Fruit fly (Drosophila melanogaster): ENCODE data around the gene RpL30.

dm6 chr2L:18984158-18984557 is 24.9 kb downstream of the RpL30 start:
- TF ChIP-seq Sin3A (optimal IDR thresholded peaks at IDR 0.05): no peak
- TF ChIP-seq psq (optimal IDR thresholded peaks at IDR 0.05): no peak
- no peak for TF ChIP-seq insv (optimal IDR thresholded peaks at IDR 0.05)
